Fruit fly (Drosophila melanogaster) whole organism, embryonic: ENCODE data around the gene CG43403.
A peak's percentile ranks its signal among the peaks of the same experiment; 100 is the strongest.

ENCODE experiments used
- ATbp ChIP-seq: fragments of 200-800 bp; sonication (Bioruptor generic); optimal IDR thresholded peaks from 2 replicates; lab custom pipeline; 2017; ENCODE audit warnings: missing biosample characterization, mild to moderate bottlenecking, missing genetic modification characterization, missing genetic modification reagents
- BtbVII ChIP-seq: fragments of 200-800 bp; sonication (Bioruptor generic); optimal IDR thresholded peaks from 3 replicates; lab custom pipeline; 2017; ENCODE audit warnings: missing biosample characterization, mild to moderate bottlenecking, missing genetic modification characterization
- CG10462 ChIP-seq: fragments of 200-800 bp; sonication (Bioruptor generic); optimal IDR thresholded peaks from 2 replicates; lab custom pipeline; 2016; ENCODE audit warnings: missing biosample characterization, missing genetic modification characterization
- CG10959 ChIP-seq: fragments of 200-800 bp; sonication (Bioruptor generic); IDR thresholded peaks from 2 replicates; pipeline ENCODE4 v1.3.6; 2022; ENCODE audit warnings: missing biosample characterization, missing genetic modification characterization
- CG11247 ChIP-seq: fragments of 200-800 bp; sonication (Bioruptor generic); IDR thresholded peaks from 2 replicates; pipeline ENCODE4 v1.3.6; 2022; ENCODE audit warnings: missing biosample characterization, missing genetic modification characterization
- CG12155 ChIP-seq: fragments of 200-800 bp; sonication (Bioruptor generic); optimal IDR thresholded peaks from 3 replicates; lab custom pipeline; 2016; ENCODE audit warnings: missing biosample characterization, missing genetic modification characterization
- CG12942 ChIP-seq: fragments of 200-800 bp; sonication (Bioruptor generic); optimal IDR thresholded peaks from 3 replicates; lab custom pipeline; 2016; ENCODE audit warnings: missing biosample characterization, missing genetic modification characterization
- CG15269 ChIP-seq: fragments of 200-800 bp; sonication (Bioruptor generic); optimal IDR thresholded peaks from 2 replicates; lab custom pipeline; 2018; ENCODE audit warnings: missing biosample characterization, mild to moderate bottlenecking, missing genetic modification characterization, moderate library complexity
- CG15601 ChIP-seq: fragments of 200-800 bp; sonication (Bioruptor generic); optimal IDR thresholded peaks from 3 replicates; lab custom pipeline; 2019; ENCODE audit warnings: missing biosample characterization, mild to moderate bottlenecking, missing genetic modification characterization, moderate library complexity
- CG17829 ChIP-seq: fragments of 200-800 bp; optimal IDR thresholded peaks from 2 replicates; lab custom pipeline; 2019; ENCODE audit warnings: missing biosample characterization, mild to moderate bottlenecking, missing genetic modification characterization, moderate library complexity
- CG18262 ChIP-seq: fragments of 200-800 bp; optimal IDR thresholded peaks from 3 replicates; lab custom pipeline; 2019; ENCODE audit warnings: missing biosample characterization, mild to moderate bottlenecking, missing genetic modification characterization, moderate library complexity
- CG18764 ChIP-seq: fragments of 200-800 bp; sonication (Bioruptor generic); optimal IDR thresholded peaks from 3 replicates; lab custom pipeline; 2016; ENCODE audit warnings: missing biosample characterization, missing genetic modification characterization
- CG2712 ChIP-seq: fragments of 200-800 bp; optimal IDR thresholded peaks from 3 replicates; lab custom pipeline; 2019; ENCODE audit warnings: missing biosample characterization, mild to moderate bottlenecking, missing genetic modification characterization, moderate library complexity
- CG3281 ChIP-seq: fragments of 200-800 bp; sonication (Bioruptor generic); optimal IDR thresholded peaks from 3 replicates; lab custom pipeline; 2017; ENCODE audit warnings: missing biosample characterization, mild to moderate bottlenecking, missing genetic modification characterization
- CG34422 ChIP-seq: fragments of 200-800 bp; sonication (Bioruptor generic); IDR thresholded peaks from 3 replicates; pipeline ENCODE4 v1.3.6; 2022; ENCODE audit warnings: missing biosample characterization, missing genetic modification characterization
- CG42726 ChIP-seq: fragments of 200-800 bp; sonication (Bioruptor generic); IDR thresholded peaks from 2 replicates; pipeline ENCODE4 v1.3.6; 2022; ENCODE audit warnings: missing biosample characterization, missing genetic modification characterization; ENCODE audit not compliant: partially characterized antibody
- CG4282 ChIP-seq: fragments of 200-800 bp; sonication (Bioruptor generic); optimal IDR thresholded peaks from 2 replicates; lab custom pipeline; 2016; ENCODE audit warnings: missing biosample characterization, missing genetic modification characterization
- CG6854 ChIP-seq: fragments of 200-800 bp; sonication (Bioruptor generic); optimal IDR thresholded peaks from 3 replicates; lab custom pipeline; 2017; ENCODE audit warnings: missing biosample characterization, mild to moderate bottlenecking, missing genetic modification characterization
- CG7928 ChIP-seq: fragments of 200-800 bp; sonication (Bioruptor generic); optimal IDR thresholded peaks from 2 replicates; lab custom pipeline; 2017; ENCODE audit warnings: missing biosample characterization, mild to moderate bottlenecking, missing genetic modification characterization
- CG8765 ChIP-seq: fragments of 200-800 bp; sonication (Bioruptor generic); IDR thresholded peaks from 2 replicates; pipeline ENCODE4 v1.3.6; 2022; ENCODE audit warnings: missing biosample characterization, missing genetic modification characterization
- CoRest ChIP-seq: fragments of 200-800 bp; sonication (Bioruptor generic); optimal IDR thresholded peaks from 3 replicates; lab custom pipeline; 2018; ENCODE audit warnings: missing biosample characterization, mild to moderate bottlenecking, missing genetic modification characterization, moderate library complexity
- Dbx ChIP-seq: fragments of 200-800 bp; sonication (Bioruptor generic); IDR thresholded peaks from 3 replicates; pipeline ENCODE4 v1.3.6; 2022; ENCODE audit warnings: missing biosample characterization, missing genetic modification characterization
- Dll ChIP-seq: fragments of 200-800 bp; sonication (Bioruptor generic); IDR thresholded peaks from 4 replicates; pipeline ENCODE4 v1.3.6; 2022; ENCODE audit warnings: missing biosample characterization, missing genetic modification characterization; ENCODE audit not compliant: partially characterized antibody
- ERR ChIP-seq: fragments of 200-800 bp; sonication (Bioruptor generic); optimal IDR thresholded peaks from 2 replicates; lab custom pipeline; 2016; ENCODE audit warnings: missing biosample characterization, missing genetic modification characterization
- H15 ChIP-seq: fragments of 200-800 bp; sonication (Bioruptor generic); IDR thresholded peaks from 3 replicates; pipeline ENCODE4 v1.3.6; 2022; ENCODE audit warnings: missing biosample characterization, missing genetic modification characterization
- HmgZ ChIP-seq: fragments of 200-800 bp; sonication (Bioruptor generic); optimal IDR thresholded peaks from 2 replicates; lab custom pipeline; 2018; ENCODE audit warnings: missing biosample characterization, mild to moderate bottlenecking, missing genetic modification characterization
- Mad ChIP-seq: fragments of 200-800 bp; sonication (Bioruptor generic); optimal IDR thresholded peaks from 2 replicates; lab custom pipeline; 2016; ENCODE audit warnings: missing biosample characterization, missing genetic modification characterization
- Mes4 ChIP-seq: fragments of 200-800 bp; sonication (Bioruptor generic); optimal IDR thresholded peaks from 2 replicates; lab custom pipeline; 2016; ENCODE audit warnings: missing biosample characterization, missing genetic modification characterization
- Optix ChIP-seq: fragments of 200-800 bp; sonication (Bioruptor generic); IDR thresholded peaks from 3 replicates; pipeline ENCODE4 v1.3.6; 2022; ENCODE audit warnings: missing biosample characterization, missing genetic modification characterization
- Scr ChIP-seq: fragments of 200-800 bp; sonication (Bioruptor generic); IDR thresholded peaks from 2 replicates; pipeline ENCODE4 v1.3.6; 2022; ENCODE audit warnings: missing biosample characterization, missing genetic modification characterization; ENCODE audit not compliant: partially characterized antibody
- Ssrp ChIP-seq: fragments of 200-800 bp; sonication (Bioruptor generic); optimal IDR thresholded peaks from 2 replicates; lab custom pipeline; 2018; ENCODE audit warnings: missing biosample characterization, mild to moderate bottlenecking, missing genetic modification characterization, moderate library complexity
- bcd ChIP-seq: fragments of 200-800 bp; sonication (Bioruptor generic); optimal IDR thresholded peaks from 2 replicates; lab custom pipeline; 2017; ENCODE audit warnings: missing biosample characterization, mild to moderate bottlenecking, missing genetic modification characterization
- bigmax ChIP-seq: fragments of 200-800 bp; sonication (Bioruptor generic); optimal IDR thresholded peaks from 2 replicates; lab custom pipeline; 2018; ENCODE audit warnings: missing biosample characterization, mild to moderate bottlenecking, missing genetic modification characterization
- cas ChIP-seq: fragments of 200-800 bp; sonication (Bioruptor generic); IDR thresholded peaks from 2 replicates; pipeline ENCODE4 v1.3.6; 2022; ENCODE audit warnings: missing biosample characterization, missing genetic modification characterization
- disco-r ChIP-seq: fragments of 200-800 bp; sonication (Bioruptor generic); optimal IDR thresholded peaks from 2 replicates; lab custom pipeline; 2016; ENCODE audit warnings: missing biosample characterization, missing genetic modification characterization
- emc ChIP-seq: fragments of 200-800 bp; sonication (Bioruptor generic); optimal IDR thresholded peaks from 2 replicates; lab custom pipeline; 2016; ENCODE audit warnings: missing biosample characterization, missing genetic modification characterization
- grau ChIP-seq: fragments of 200-800 bp; optimal IDR thresholded peaks from 3 replicates; lab custom pipeline; 2019; ENCODE audit warnings: missing biosample characterization, mild to moderate bottlenecking, missing genetic modification characterization, moderate library complexity
- jing ChIP-seq: fragments of 200-800 bp; sonication (Bioruptor generic); optimal IDR thresholded peaks from 2 replicates; lab custom pipeline; 2018; ENCODE audit warnings: missing biosample characterization, mild to moderate bottlenecking, missing genetic modification characterization
- org-1 ChIP-seq: fragments of 200-800 bp; sonication (Bioruptor generic); optimal IDR thresholded peaks from 2 replicates; lab custom pipeline; 2017; ENCODE audit warnings: missing biosample characterization, missing genetic modification characterization
- pb ChIP-seq: fragments of 200-800 bp; sonication (Bioruptor generic); optimal IDR thresholded peaks from 3 replicates; lab custom pipeline; 2016; ENCODE audit warnings: missing biosample characterization, missing genetic modification characterization
- sob ChIP-seq: fragments of 200-800 bp; sonication (Bioruptor generic); IDR thresholded peaks from 2 replicates; pipeline ENCODE4 v1.3.6; 2022; ENCODE audit warnings: missing biosample characterization, missing genetic modification characterization
- tin ChIP-seq: fragments of 200-800 bp; sonication (Bioruptor generic); optimal IDR thresholded peaks from 3 replicates; lab custom pipeline; 2016; ENCODE audit warnings: missing biosample characterization, missing genetic modification characterization
- tna ChIP-seq: fragments of 200-800 bp; sonication (Bioruptor generic); IDR thresholded peaks from 2 replicates; pipeline ENCODE4 v1.3.6; 2022; ENCODE audit warnings: missing biosample characterization, missing genetic modification characterization; ENCODE audit not compliant: partially characterized antibody
- toy ChIP-seq: fragments of 200-800 bp; sonication (Bioruptor generic); IDR thresholded peaks from 2 replicates; pipeline ENCODE4 v1.3.6; 2022; ENCODE audit warnings: missing biosample characterization, missing genetic modification characterization

Gene CG43403

dm6 chr2L:2585285-2585684, 34.7 kb upstream of the CG43403 start, which contains the start of gene Drp1 (continued):
- TF ChIP-seq Optix (GFP tag; lab: Robert Waterston, UW) (0 out of 3 replicates have a peak, but pooled peaks have one; percentile 14), bigmax (GFP tag; lab: Kevin White, UChicago) (peak; percentile 22), CG3281 (GFP tag; lab: Kevin White, UChicago) (peak; percentile 21), HmgZ (tag; lab: Kevin White, UChicago) (peak; percentile 69), BtbVII (GFP tag; lab: Kevin White, UChicago) (no peak), grau (tag; lab: Kevin White, UChicago) (peak; percentile 37), Scr (GFP tag; lab: Robert Waterston, UW) (peak; percentile 63), Mad (GFP tag; lab: Kevin White, UChicago) (peak; percentile 78), CG4282 (GFP tag; lab: Kevin White, UChicago) (peak; percentile 64), org-1 (GFP tag; lab: Kevin White, UChicago) (no peak), ATbp (GFP tag; lab: Kevin White, UChicago) (no peak), CG34422 (peak; percentile 76), Ssrp (tag; lab: Kevin White, UChicago) (no peak), CG15601 (peak; percentile 24), CG17829 (tag; lab: Kevin White, UChicago) (peak; percentile 60), CG18262 (tag; lab: Kevin White, UChicago) (no peak), Dll (peak; percentile 59; the same call in 3 of the 4 replicates), CG42726 (GFP tag; lab: Robert Waterston, UW) (peak; percentile 92), cas (GFP tag; lab: Robert Waterston, UW) (peak; percentile 35; the same call in 1 of the 2 replicates), CG10462 (GFP tag; lab: Kevin White, UChicago) (no peak), H15 (GFP tag; lab: Robert Waterston, UW) (peak; percentile 47; the same call in 1 of the 3 replicates), bcd (peak; percentile 52), CG11247 (peak; percentile 74), emc (GFP tag; lab: Kevin White, UChicago) (no peak), jing (GFP tag; lab: Kevin White, UChicago) (no peak), tin (GFP tag; lab: Kevin White, UChicago) (peak; percentile 58), CG6854 (GFP tag; lab: Kevin White, UChicago) (no peak), CG7928 (GFP tag; lab: Kevin White, UChicago) (peak; percentile 43), disco-r (peak; percentile 49), CG10959 (GFP tag; lab: Robert Waterston, UW) (no peak), CG18764 (GFP tag; lab: Kevin White, UChicago) (peak; percentile 26), ERR (peak; percentile 65), tna (GFP tag; lab: Robert Waterston, UW) (peak; percentile 58; the same call in 1 of the 2 replicates), sob (GFP tag; lab: Robert Waterston, UW) (peak; percentile 81), CG12155 (peak; percentile 36), CG12942 (GFP tag; lab: Kevin White, UChicago) (peak; percentile 65), pb (GFP tag; lab: Kevin White, UChicago) (no peak), toy (no peak), CG2712 (tag; lab: Kevin White, UChicago) (peak; percentile 52), CG15269 (tag; lab: Kevin White, UChicago) (no peak), Dbx (peak; percentile 72), CG8765 (peak; percentile 47; the same call in 1 of the 2 replicates), CoRest (tag; lab: Kevin White, UChicago) (peak; percentile 52), Mes4 (GFP tag; lab: Kevin White, UChicago) (no peak)
- TF ChIP-seq, all 482 proteins: peak for 237
